Fruit fly (Drosophila melanogaster) whole organism: Measurements from ENCODE around the gene Obp22a.

ENCODE experiments used
- CG8478 ChIP-seq: fragments of >200 bp; optimal IDR thresholded peaks from 2 replicates; lab custom pipeline; 2018; ENCODE audit warnings: inconsistent platforms
- psq ChIP-seq: fragments of >200 bp; optimal IDR thresholded peaks from 2 replicates; lab custom pipeline; 2017

DNA sequence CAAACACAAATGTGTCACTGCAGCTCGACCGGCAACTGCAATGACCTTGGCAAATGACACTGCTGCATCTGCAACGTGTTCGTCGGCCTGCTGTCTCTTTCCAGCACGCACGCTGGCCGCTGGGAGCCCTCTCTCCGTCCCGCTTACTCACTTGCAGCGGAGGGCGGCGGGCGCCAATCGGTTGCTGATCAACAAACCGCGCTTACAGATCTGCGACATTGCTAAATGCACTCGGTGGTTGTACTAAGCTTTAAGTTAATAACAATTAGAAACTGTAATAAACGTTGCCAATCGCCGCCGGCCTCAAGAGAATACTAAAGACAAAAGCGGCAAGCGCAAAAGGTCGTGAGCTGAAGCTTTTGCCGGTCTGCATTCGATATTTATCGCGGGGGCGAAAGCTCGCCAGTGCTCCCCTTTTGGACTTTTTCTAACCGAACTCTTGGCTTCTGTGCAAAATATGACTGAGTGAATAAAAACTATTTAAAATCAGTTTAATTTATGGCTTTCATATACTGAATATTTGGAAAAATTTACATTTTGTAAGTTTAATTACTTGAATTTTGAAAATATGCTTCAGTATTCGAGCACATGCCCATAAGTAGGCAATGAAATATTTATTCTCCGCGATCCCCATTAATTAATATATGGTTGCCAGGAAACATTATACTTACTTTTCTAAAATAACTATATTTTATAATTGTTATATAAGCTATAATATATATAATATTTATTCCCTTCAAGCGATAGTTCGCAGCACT, 4.3 kb downstream of the Obp22a start, which contains the start of gene Got2:
- TF ChIP-seq psq (no peak), CG8478 (peak; percentile 32)
